Fruit fly (Drosophila melanogaster) whole organism, embryonic: ENCODE data around the gene Tet.

ENCODE experiments used
- CG10209 ChIP-seq: fragments of 200-800 bp; sonication (Bioruptor generic); optimal IDR thresholded peaks from 3 replicates; lab custom pipeline; 2017; ENCODE audit warnings: missing biosample characterization, mild to moderate bottlenecking, missing genetic modification characterization, missing genetic modification reagents
- CG10274 ChIP-seq: fragments of 200-800 bp; sonication (Bioruptor generic); optimal IDR thresholded peaks from 3 replicates; lab custom pipeline; 2017; ENCODE audit warnings: missing biosample characterization, mild to moderate bottlenecking, missing genetic modification characterization
- CG10321 ChIP-seq: fragments of 200-800 bp; sonication (Bioruptor generic); IDR thresholded peaks from 2 replicates; pipeline ENCODE4 v1.3.6; 2022; ENCODE audit warnings: missing biosample characterization, missing genetic modification characterization
- CG10654 ChIP-seq: fragments of 200-800 bp; sonication (Bioruptor generic); optimal IDR thresholded peaks from 2 replicates; lab custom pipeline; 2016; ENCODE audit warnings: missing biosample characterization, missing genetic modification characterization
- CG11560 ChIP-seq: fragments of 200-800 bp; sonication (Bioruptor generic); IDR thresholded peaks from 3 replicates; pipeline ENCODE4 v1.3.6; 2022; ENCODE audit warnings: missing biosample characterization, missing genetic modification characterization
- CG14014 ChIP-seq: fragments of 200-800 bp; sonication (Bioruptor generic); IDR thresholded peaks from 2 replicates; pipeline ENCODE4 v1.3.6; 2022; ENCODE audit warnings: missing biosample characterization, missing genetic modification characterization
- CG15479 ChIP-seq: fragments of 200-800 bp; sonication (Bioruptor generic); optimal IDR thresholded peaks from 3 replicates; lab custom pipeline; 2019; ENCODE audit warnings: missing biosample characterization, mild to moderate bottlenecking, missing genetic modification characterization, moderate library complexity
- CG16813 ChIP-seq: fragments of 200-800 bp; sonication (Bioruptor generic); IDR thresholded peaks from 3 replicates; pipeline ENCODE4 v1.3.6; 2022; ENCODE audit warnings: missing biosample characterization, missing genetic modification characterization; ENCODE audit not compliant: partially characterized antibody
- CG17802 ChIP-seq: fragments of 200-800 bp; sonication (Bioruptor generic); optimal IDR thresholded peaks from 2 replicates; lab custom pipeline; 2018; ENCODE audit warnings: missing biosample characterization, mild to moderate bottlenecking, missing genetic modification characterization, moderate library complexity
- CG2120 ChIP-seq: fragments of 200-800 bp; sonication (Bioruptor generic); optimal IDR thresholded peaks from 3 replicates; lab custom pipeline; 2016; ENCODE audit warnings: missing biosample characterization, missing genetic modification characterization
- CG3407 ChIP-seq: fragments of 200-800 bp; sonication (Bioruptor generic); optimal IDR thresholded peaks from 2 replicates; lab custom pipeline; 2018; ENCODE audit warnings: missing biosample characterization, mild to moderate bottlenecking, missing genetic modification characterization
- CG34376 ChIP-seq: fragments of 200-800 bp; sonication (Bioruptor generic); optimal IDR thresholded peaks from 2 replicates; lab custom pipeline; 2018; ENCODE audit warnings: missing biosample characterization, mild to moderate bottlenecking, missing genetic modification characterization
- CG4360 ChIP-seq: fragments of 200-800 bp; sonication (Bioruptor generic); IDR thresholded peaks from 2 replicates; pipeline ENCODE4 v1.3.6; 2022; ENCODE audit warnings: missing biosample characterization, missing genetic modification characterization
- CG4617 ChIP-seq: fragments of 200-800 bp; sonication (Bioruptor generic); optimal IDR thresholded peaks from 3 replicates; lab custom pipeline; 2016; ENCODE audit warnings: missing biosample characterization, missing genetic modification characterization, borderline replicate concordance
- CG6272 ChIP-seq: fragments of 200-800 bp; sonication (Bioruptor generic); IDR thresholded peaks from 2 replicates; pipeline ENCODE4 v1.3.6; 2022; ENCODE audit warnings: missing biosample characterization, missing genetic modification characterization
- CG7357 ChIP-seq: fragments of 200-800 bp; sonication (Bioruptor generic); IDR thresholded peaks from 3 replicates; pipeline ENCODE4 v1.3.6; 2022; ENCODE audit warnings: missing biosample characterization, missing genetic modification characterization
- Chrac-16 ChIP-seq: fragments of 200-800 bp; sonication (Bioruptor generic); optimal IDR thresholded peaks from 3 replicates; lab custom pipeline; 2016; ENCODE audit warnings: missing biosample characterization, missing genetic modification characterization
- CoRest ChIP-seq: fragments of 200-800 bp; sonication (Bioruptor generic); optimal IDR thresholded peaks from 3 replicates; lab custom pipeline; 2018; ENCODE audit warnings: missing biosample characterization, mild to moderate bottlenecking, missing genetic modification characterization, moderate library complexity
- CrebB ChIP-seq: fragments of 200-800 bp; sonication (Bioruptor generic); optimal IDR thresholded peaks from 3 replicates; lab custom pipeline; 2018; ENCODE audit warnings: missing biosample characterization, mild to moderate bottlenecking, missing genetic modification characterization
- Eip74EF ChIP-seq, 2 experiments: fragments of 200-800 bp in 1 of 2; fragments of >200 bp in 1 of 2; sonication (Bioruptor generic) in 1 of 2; optimal IDR thresholded peaks; 2 replicates each; lab custom pipeline; 2017 to 2019; ENCODE audit warnings: missing biosample characterization in 2 of 2, missing genetic modification characterization in 2 of 2, mild to moderate bottlenecking in 1 of 2, moderate library complexity in 1 of 2
- Fer1 ChIP-seq: fragments of 200-800 bp; sonication (Bioruptor generic); optimal IDR thresholded peaks from 2 replicates; lab custom pipeline; 2017; ENCODE audit warnings: missing biosample characterization, mild to moderate bottlenecking, missing genetic modification characterization
- Hand ChIP-seq: fragments of 200-800 bp; sonication (Bioruptor generic); optimal IDR thresholded peaks from 2 replicates; lab custom pipeline; 2017; ENCODE audit warnings: mild to moderate bottlenecking, missing biosample characterization, missing genetic modification reagents, missing genetic modification characterization
- Hey ChIP-seq: fragments of 200-800 bp; sonication (Bioruptor generic); optimal IDR thresholded peaks from 3 replicates; lab custom pipeline; 2018; ENCODE audit warnings: missing biosample characterization, mild to moderate bottlenecking, missing genetic modification characterization
- Kr ChIP-seq: fragments of 200-800 bp; sonication (Bioruptor generic); optimal IDR thresholded peaks from 2 replicates; lab custom pipeline; 2017; ENCODE audit warnings: missing biosample characterization, mild to moderate bottlenecking, missing genetic modification characterization
- Lhr ChIP-seq: fragments of 200-800 bp; sonication (Bioruptor generic); optimal IDR thresholded peaks from 3 replicates; lab custom pipeline; 2017; ENCODE audit warnings: mild to moderate bottlenecking, missing biosample characterization, missing genetic modification reagents, missing genetic modification characterization
- Max ChIP-seq: fragments of 200-800 bp; sonication (Bioruptor generic); optimal IDR thresholded peaks from 2 replicates; lab custom pipeline; 2016; ENCODE audit warnings: missing biosample characterization, mild to moderate bottlenecking, missing genetic modification characterization
- Myb ChIP-seq: fragments of 200-800 bp; sonication (Bioruptor generic); optimal IDR thresholded peaks from 2 replicates; lab custom pipeline; 2016; ENCODE audit warnings: missing biosample characterization, missing genetic modification characterization
- NC2α ChIP-seq: fragments of 200-800 bp; sonication (Bioruptor generic); optimal IDR thresholded peaks from 2 replicates; lab custom pipeline; 2016; ENCODE audit warnings: missing biosample characterization, missing genetic modification characterization
- NC2β ChIP-seq: fragments of 200-800 bp; sonication (Bioruptor generic); optimal IDR thresholded peaks from 2 replicates; lab custom pipeline; 2016; ENCODE audit warnings: missing biosample characterization, missing genetic modification characterization
- Nf-YA ChIP-seq: fragments of 200-800 bp; sonication (Bioruptor generic); IDR thresholded peaks from 2 replicates; pipeline ENCODE4 v1.3.6; 2022; ENCODE audit warnings: missing biosample characterization, missing genetic modification characterization
- Pdp1 ChIP-seq, 2 experiments: fragments of 200-800 bp; sonication (Bioruptor generic); optimal IDR thresholded peaks; 3 replicates each; lab custom pipeline; 2016; ENCODE audit warnings: missing biosample characterization in 2 of 2, missing genetic modification characterization in 2 of 2, mild to moderate bottlenecking in 1 of 2, moderate library complexity in 1 of 2
- Trl ChIP-seq, 3 experiments: fragments of >200 bp in 2 of 3; fragments of 200-800 bp in 1 of 3; sonication (Bioruptor generic) in 1 of 3; optimal IDR thresholded peaks; 2 replicates in 1 of 3; 3 replicates in 2 of 3; lab custom pipeline; 2016 to 2017; ENCODE audit warnings: missing biosample characterization in 1 of 3, missing genetic modification characterization in 1 of 3
- ap ChIP-seq: fragments of 200-800 bp; sonication (Bioruptor generic); IDR thresholded peaks from 2 replicates; pipeline ENCODE4 v1.3.6; 2022; ENCODE audit warnings: missing biosample characterization, missing genetic modification characterization
- ato ChIP-seq: fragments of 200-800 bp; sonication (Bioruptor generic); IDR thresholded peaks from 2 replicates; pipeline ENCODE4 v1.3.6; 2022; ENCODE audit warnings: missing biosample characterization, missing genetic modification characterization; ENCODE audit not compliant: partially characterized antibody
- caup ChIP-seq: fragments of 200-800 bp; sonication (Bioruptor generic); optimal IDR thresholded peaks from 3 replicates; lab custom pipeline; 2017; ENCODE audit warnings: missing biosample characterization, mild to moderate bottlenecking, missing genetic modification characterization, moderate library complexity; ENCODE audit not compliant: severe bottlenecking
- dm ChIP-seq: fragments of 200-800 bp; sonication (Bioruptor generic); optimal IDR thresholded peaks from 3 replicates; lab custom pipeline; 2016; ENCODE audit warnings: missing biosample characterization, missing genetic modification characterization
- her ChIP-seq: fragments of 200-800 bp; sonication (Bioruptor generic); optimal IDR thresholded peaks from 2 replicates; lab custom pipeline; 2016; ENCODE audit warnings: missing biosample characterization, missing genetic modification characterization
- hkb ChIP-seq, 2 experiments: fragments of 200-800 bp in 1 of 2; fragments of >200 bp in 1 of 2; sonication (Bioruptor generic) in 1 of 2; IDR thresholded peaks in 1 of 2; optimal IDR thresholded peaks in 1 of 2; 2 replicates each; pipeline versions ENCODE4 v1.3.6 to Lab custom; 2017 to 2022; ENCODE audit warnings: missing biosample characterization in 1 of 2, missing genetic modification characterization in 1 of 2
- klu ChIP-seq: fragments of 200-800 bp; sonication (Bioruptor generic); IDR thresholded peaks from 2 replicates; pipeline ENCODE4 v1.3.6; 2022; ENCODE audit warnings: missing biosample characterization, missing genetic modification characterization
- nau ChIP-seq: fragments of 200-800 bp; sonication (Bioruptor generic); optimal IDR thresholded peaks from 3 replicates; lab custom pipeline; 2017; ENCODE audit warnings: missing biosample characterization, mild to moderate bottlenecking, missing genetic modification characterization, missing genetic modification reagents
- oc ChIP-seq: fragments of 200-800 bp; sonication (Bioruptor generic); optimal IDR thresholded peaks from 2 replicates; lab custom pipeline; 2018; ENCODE audit warnings: missing biosample characterization, mild to moderate bottlenecking, missing genetic modification characterization, moderate library complexity
- org-1 ChIP-seq: fragments of 200-800 bp; sonication (Bioruptor generic); optimal IDR thresholded peaks from 2 replicates; lab custom pipeline; 2017; ENCODE audit warnings: missing biosample characterization, missing genetic modification characterization
- pho ChIP-seq: fragments of 200-800 bp; sonication (Bioruptor generic); optimal IDR thresholded peaks from 2 replicates; lab custom pipeline; 2016; ENCODE audit warnings: missing biosample characterization, missing genetic modification characterization
- ranshi ChIP-seq: fragments of 200-800 bp; sonication (Bioruptor generic); IDR thresholded peaks from 2 replicates; pipeline ENCODE4 v1.3.6; 2022; ENCODE audit warnings: missing biosample characterization, missing genetic modification characterization
- tna ChIP-seq: fragments of 200-800 bp; sonication (Bioruptor generic); IDR thresholded peaks from 2 replicates; pipeline ENCODE4 v1.3.6; 2022; ENCODE audit warnings: missing biosample characterization, missing genetic modification characterization; ENCODE audit not compliant: partially characterized antibody
- ttk ChIP-seq: fragments of 200-800 bp; sonication (Bioruptor generic); IDR thresholded peaks from 2 replicates; pipeline ENCODE4 v2.1.2; 2022; ENCODE audit warnings: missing biosample characterization, missing genetic modification characterization
- tup ChIP-seq: fragments of 200-800 bp; sonication (Bioruptor generic); optimal IDR thresholded peaks from 2 replicates; lab custom pipeline; 2016; ENCODE audit warnings: missing biosample characterization, mild to moderate bottlenecking, missing genetic modification characterization, moderate library complexity

Tet gene

DNA sequence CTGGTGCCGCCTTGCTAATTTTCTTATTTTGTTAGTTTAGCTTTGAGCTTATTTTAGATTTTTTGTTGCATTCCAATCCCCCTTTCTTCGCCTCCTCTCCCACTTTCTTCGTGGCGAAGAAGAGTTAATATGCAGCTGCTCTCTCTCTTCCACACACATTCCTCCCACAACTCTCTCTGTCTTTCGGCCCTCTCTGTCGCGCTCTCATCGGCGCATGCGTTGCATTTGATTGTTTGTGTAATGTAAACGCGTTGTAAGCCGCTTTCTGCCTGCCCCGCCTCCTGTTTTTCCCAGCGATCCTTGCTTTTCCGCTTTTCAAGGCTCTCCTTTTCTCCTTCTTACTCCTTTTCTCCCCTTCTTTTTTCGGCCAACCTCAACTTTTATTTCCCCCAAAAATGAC, 54.2 kb downstream of the Tet start (continued):
- peak; percentile 42 to 72 for TF ChIP-seq Trl (optimal IDR thresholded peaks at IDR 0.05; lab: Kevin White, UChicago)
- TF ChIP-seq Trl (GFP tag; optimal IDR thresholded peaks at IDR 0.05; lab: Kevin White, UChicago), result no peak
- peak in 1 of 2 experiments; percentile 4 for TF ChIP-seq Pdp1 (GFP tag; optimal IDR thresholded peaks at IDR 0.05; lab: Kevin White, UChicago)
- TF ChIP-seq Chrac-16 (GFP tag; lab: Kevin White, UChicago), result no peak
- no peak for TF ChIP-seq Fer1 (GFP tag; lab: Kevin White, UChicago)
- TF ChIP-seq nau, result no peak

- TF ChIP-seq CG2120, result no peak
- no peak for TF ChIP-seq tna (GFP tag; lab: Robert Waterston, UW)
- TF ChIP-seq klu, result no peak
- TF ChIP-seq ttk, result peak; percentile 50; the same call in 1 of the 2 replicates
- no peak for TF ChIP-seq CG6272 (GFP tag; lab: Robert Waterston, UW)
- peak; percentile 35 for TF ChIP-seq Lhr (GFP tag; lab: Kevin White, UChicago)
- no peak for TF ChIP-seq CG10274
- no peak for TF ChIP-seq Nf-YA (GFP tag; lab: Robert Waterston, UW)
- no peak for TF ChIP-seq CG10321 (GFP tag; lab: Robert Waterston, UW)
- no peak for TF ChIP-seq Myb (GFP tag; lab: Kevin White, UChicago)
- TF ChIP-seq hkb (optimal IDR thresholded peaks at IDR 0.05; lab: Kevin White, UChicago), result no peak
- no peak for TF ChIP-seq hkb (GFP tag; IDR thresholded peaks at IDR 0.05; lab: Robert Waterston, UW)
- no peak for TF ChIP-seq CG16813
- TF ChIP-seq her (GFP tag; lab: Kevin White, UChicago), result no peak
- TF ChIP-seq ap, result no peak
- peak; percentile 52 for TF ChIP-seq CG3407 (GFP tag; lab: Kevin White, UChicago)
- no peak for TF ChIP-seq CG34376 (GFP tag; lab: Kevin White, UChicago)
- TF ChIP-seq tup (GFP tag; lab: Kevin White, UChicago), result no peak
- TF ChIP-seq CG7357 (GFP tag; lab: Robert Waterston, UW), result no peak
- TF ChIP-seq CG4360, result no peak
- no peak for TF ChIP-seq Hey (tag; lab: Kevin White, UChicago)
- TF ChIP-seq CG11560 (tag; lab: Robert Waterston, UW), result no peak
- no peak for TF ChIP-seq CG14014 (GFP tag; lab: Robert Waterston, UW)
- TF ChIP-seq pho (GFP tag; lab: Kevin White, UChicago), result no peak
- TF ChIP-seq Eip74EF (GFP tag; optimal IDR thresholded peaks at IDR 0.05; lab: Kevin White, UChicago), result no peak
- TF ChIP-seq NC2α (GFP tag; lab: Kevin White, UChicago), result no peak
- peak; percentile 50; the same call in 1 of the 2 replicates for TF ChIP-seq ranshi (GFP tag; lab: Robert Waterston, UW)
- no peak for TF ChIP-seq NC2β
- peak; percentile 40 for TF ChIP-seq Max (GFP tag; lab: Kevin White, UChicago)
- peak; percentile 14 for TF ChIP-seq oc
- TF ChIP-seq CG17802, result no peak
- no peak for TF ChIP-seq CrebB (tag; lab: Kevin White, UChicago)
- TF ChIP-seq caup (GFP tag; lab: Kevin White, UChicago), result no peak
- TF ChIP-seq ato (GFP tag; lab: Robert Waterston, UW), result no peak
- no peak for TF ChIP-seq CG15479 (GFP tag; lab: Kevin White, UChicago)
- TF ChIP-seq org-1 (GFP tag; lab: Kevin White, UChicago), result no peak
- no peak for TF ChIP-seq dm (GFP tag; lab: Kevin White, UChicago)
- no peak for TF ChIP-seq CG10654 (GFP tag; lab: Kevin White, UChicago)
- no peak for TF ChIP-seq Hand
- peak; percentile 50 for TF ChIP-seq CG10209 (GFP tag; lab: Kevin White, UChicago)
- TF ChIP-seq Kr, result no peak
- TF ChIP-seq CoRest (tag; lab: Kevin White, UChicago), result peak; percentile 36
- TF ChIP-seq CG4617 (GFP tag; lab: Kevin White, UChicago), result no peak
Measured at dm6 chr3L:2824024-2824687, 54.8 kb downstream of the Tet start.
